Fruit fly (Drosophila melanogaster) whole organism, prepupa: ENCODE results near the gene MKP-4.
A peak's percentile ranks its signal among the peaks of the same experiment; 100 is the strongest.

Source experiments
- CG34406 ChIP-seq: fragments of 200-800 bp; sonication (Bioruptor generic); optimal IDR thresholded peaks from 3 replicates; lab custom pipeline; 2016; ENCODE audit warnings: missing biosample characterization, missing genetic modification characterization
- CG4318 ChIP-seq: fragments of 200-800 bp; sonication (Bioruptor generic); optimal IDR thresholded peaks from 3 replicates; lab custom pipeline; 2017; ENCODE audit warnings: missing biosample characterization, mild to moderate bottlenecking, missing genetic modification characterization
- CG8119 ChIP-seq: fragments of 200-800 bp; sonication (Bioruptor generic); IDR thresholded peaks from 3 replicates; pipeline ENCODE4 v1.3.6; 2022; ENCODE audit warnings: missing biosample characterization, missing genetic modification characterization
- CG9139 ChIP-seq: fragments of 200-800 bp; sonication (Bioruptor generic); optimal IDR thresholded peaks from 3 replicates; lab custom pipeline; 2017; ENCODE audit warnings: missing biosample characterization, mild to moderate bottlenecking, missing genetic modification characterization
- Eip75B ChIP-seq: fragments of 200-800 bp; sonication (Bioruptor generic); optimal IDR thresholded peaks from 3 replicates; lab custom pipeline; 2016; ENCODE audit warnings: missing biosample characterization, missing genetic modification characterization
- Eip78C ChIP-seq: fragments of 200-800 bp; sonication (Bioruptor generic); peaks from one replicate; lab custom pipeline; 2016; ENCODE audit warnings: missing biosample characterization, missing genetic modification characterization
- Eip93F ChIP-seq: fragments of 200-800 bp; sonication (Bioruptor generic); optimal IDR thresholded peaks from 2 replicates; lab custom pipeline; 2016; ENCODE audit warnings: missing biosample characterization, mild to moderate bottlenecking, missing genetic modification characterization
- Ets96B ChIP-seq: fragments of 200-800 bp; optimal IDR thresholded peaks from 2 replicates; lab custom pipeline; 2019; ENCODE audit warnings: missing biosample characterization, mild to moderate bottlenecking, missing genetic modification characterization, moderate library complexity
- Gug ChIP-seq: fragments of 200-800 bp; sonication (Bioruptor generic); IDR thresholded peaks from 2 replicates; pipeline ENCODE4 v1.3.6; 2022; ENCODE audit warnings: missing biosample characterization, missing genetic modification characterization
- Lpt ChIP-seq: fragments of 200-800 bp; sonication (Bioruptor generic); optimal IDR thresholded peaks from 3 replicates; lab custom pipeline; 2016; ENCODE audit warnings: missing biosample characterization, missing genetic modification characterization
- Sox102F ChIP-seq: fragments of 200-800 bp; sonication (Bioruptor generic); optimal IDR thresholded peaks from 2 replicates; lab custom pipeline; 2016; ENCODE audit warnings: missing biosample characterization, mild to moderate bottlenecking, missing genetic modification characterization
- Sox14 ChIP-seq: fragments of 200-800 bp; sonication (Bioruptor generic); optimal IDR thresholded peaks from 3 replicates; lab custom pipeline; 2016; ENCODE audit warnings: missing biosample characterization, missing genetic modification characterization
- net ChIP-seq: fragments of 200-800 bp; sonication (Bioruptor generic); optimal IDR thresholded peaks from 3 replicates; lab custom pipeline; 2016; ENCODE audit warnings: missing biosample characterization, missing genetic modification characterization
- ss ChIP-seq, 2 experiments: fragments of 200-800 bp; sonication (Bioruptor generic); optimal IDR thresholded peaks; 2 replicates in 1 of 2; 3 replicates in 1 of 2; lab custom pipeline; 2017 to 2018; ENCODE audit warnings: mild to moderate bottlenecking in 2 of 2, missing biosample characterization in 2 of 2, missing genetic modification characterization in 2 of 2, moderate library complexity in 1 of 2

DNA sequence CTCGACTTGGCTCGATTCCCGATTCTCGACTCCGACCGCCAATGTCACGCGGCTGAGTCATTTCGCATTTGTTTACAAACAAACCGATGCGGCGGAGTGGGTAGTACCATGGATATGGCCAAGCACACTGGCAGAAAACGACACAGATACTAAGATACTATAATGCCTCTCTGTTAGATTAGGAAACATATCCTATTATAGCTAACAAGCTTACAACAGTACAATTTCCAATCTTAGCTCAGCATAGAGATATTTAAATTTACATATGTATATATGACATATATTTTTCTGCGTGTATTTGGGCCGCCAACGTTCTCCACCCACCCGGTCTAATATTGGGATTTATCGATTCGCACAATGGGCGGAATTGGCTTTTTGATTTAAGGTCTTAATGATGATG, 19.0 kb upstream of the MKP-4 start:
- TF ChIP-seq CG8119 = peak; percentile 85
- peak; percentile 76 for TF ChIP-seq Gug (GFP tag; lab: Robert Waterston, UW)
- TF ChIP-seq ss (GFP tag; optimal IDR thresholded peaks at IDR 0.05; lab: Kevin White, UChicago) = peak; percentile 60 to 61
- peak; percentile 69 for TF ChIP-seq Sox14
- TF ChIP-seq Lpt (GFP tag; lab: Kevin White, UChicago) = peak; percentile 60
- peak; percentile 37 for TF ChIP-seq Sox102F (GFP tag; lab: Kevin White, UChicago)
- peak; percentile 63 for TF ChIP-seq net (GFP tag; lab: Kevin White, UChicago)
- TF ChIP-seq Eip78C (GFP tag; lab: Kevin White, UChicago) = peak; percentile 92
- peak; percentile 44 for TF ChIP-seq CG34406 (GFP tag; lab: Kevin White, UChicago)
- TF ChIP-seq CG4318 = peak; percentile 65
- peak; percentile 80 for TF ChIP-seq Eip75B (GFP tag; lab: Kevin White, UChicago)
- TF ChIP-seq Ets96B (tag; lab: Kevin White, UChicago) = peak; percentile 68
- no peak for TF ChIP-seq CG9139 (GFP tag; lab: Kevin White, UChicago)
- peak; percentile 12 for TF ChIP-seq Eip93F
